Fruit fly (Drosophila melanogaster): Measurements from ENCODE around the gene Npc2b.

The Npc2b gene

dm6 chr3R:14088887-14089567 is at the start of gene Npc2b:
Npc2b (plus strand) TSS chr3R:14089517.
- no peak for TF ChIP-seq CG12605 (GFP tag; IDR thresholded peaks at IDR 0.05)
- no peak for TF ChIP-seq CG32121 (GFP tag; IDR thresholded peaks at IDR 0.05)
- peak; percentile 60 for TF ChIP-seq CG8301 (tag; optimal IDR thresholded peaks at IDR 0.05)
- TF ChIP-seq Pif1A (GFP tag; optimal IDR thresholded peaks at IDR 0.05), result peak; percentile 34
- TF ChIP-seq gl (tag; optimal IDR thresholded peaks at IDR 0.05), result no peak
- peak; percentile 15 for TF ChIP-seq Snoo (tag; optimal IDR thresholded peaks at IDR 0.05)
- peak; percentile 24 for TF ChIP-seq CG34367 (tag; optimal IDR thresholded peaks at IDR 0.05)
- no peak for TF ChIP-seq EcR (GFP tag; optimal IDR thresholded peaks at IDR 0.05)
- TF ChIP-seq CG17806 (tag; optimal IDR thresholded peaks at IDR 0.05), result peak; percentile 52
- peak; percentile 75 for TF ChIP-seq D1 (tag; optimal IDR thresholded peaks at IDR 0.05)
- no peak for TF ChIP-seq CG15710 (tag; optimal IDR thresholded peaks at IDR 0.05)
- peak; percentile 40 for TF ChIP-seq CG8159 (tag; optimal IDR thresholded peaks at IDR 0.05)
- no peak for TF ChIP-seq rn (GFP tag; IDR thresholded peaks at IDR 0.05)
- TF ChIP-seq CG4496 (GFP tag; IDR thresholded peaks at IDR 0.05), result no peak
- TF ChIP-seq CG14655 (GFP tag; optimal IDR thresholded peaks at IDR 0.05), result peak; percentile 36
- TF ChIP-seq CG13204 (GFP tag; optimal IDR thresholded peaks at IDR 0.05), result no peak
- peak; percentile 22 for TF ChIP-seq CG9948 (tag; optimal IDR thresholded peaks at IDR 0.05)
- no peak for TF ChIP-seq CG10348 (GFP tag; IDR thresholded peaks at IDR 0.05)
- peak; percentile 30 for TF ChIP-seq Pif1B (GFP tag; optimal IDR thresholded peaks at IDR 0.05)

- TF ChIP-seq CG8159 (tag; optimal IDR thresholded peaks at IDR 0.05) (no peak), Pif1B (GFP tag; optimal IDR thresholded peaks at IDR 0.05) (no peak), CG15710 (tag; optimal IDR thresholded peaks at IDR 0.05) (peak; percentile 6), Snoo (tag; optimal IDR thresholded peaks at IDR 0.05) (no peak), fd96Ca (GFP tag; IDR thresholded peaks at IDR 0.05) (no peak), EcR (GFP tag; optimal IDR thresholded peaks at IDR 0.05) (no peak), CG13204 (GFP tag; optimal IDR thresholded peaks at IDR 0.05) (no peak), CG8301 (tag; optimal IDR thresholded peaks at IDR 0.05) (no peak)
Observed at dm6 chr3R:14041036-14041435, 48.3 kb upstream of the Npc2b start.

- no peak for TF ChIP-seq gl (tag; optimal IDR thresholded peaks at IDR 0.05)
- TF ChIP-seq rn (GFP tag; IDR thresholded peaks at IDR 0.05), result no peak
Observed at dm6 chr3R:14041647-14042046, 47.7 kb upstream of the Npc2b start.

dm6 chr3R:14044361-14044860 is 44.9 kb upstream of the Npc2b start:
- TF ChIP-seq CG10348 (GFP tag; IDR thresholded peaks at IDR 0.05) (no peak), rn (GFP tag; IDR thresholded peaks at IDR 0.05) (no peak), Pif1A (GFP tag; optimal IDR thresholded peaks at IDR 0.05) (no peak), CG12605 (GFP tag; IDR thresholded peaks at IDR 0.05) (no peak), gl (tag; optimal IDR thresholded peaks at IDR 0.05) (no peak), fd96Ca (GFP tag; IDR thresholded peaks at IDR 0.05) (no peak), CG8159 (tag; optimal IDR thresholded peaks at IDR 0.05) (no peak), CG15710 (tag; optimal IDR thresholded peaks at IDR 0.05) (no peak), Snoo (tag; optimal IDR thresholded peaks at IDR 0.05) (no peak), CG17806 (tag; optimal IDR thresholded peaks at IDR 0.05) (no peak), CG9948 (tag; optimal IDR thresholded peaks at IDR 0.05) (no peak), CG32121 (GFP tag; IDR thresholded peaks at IDR 0.05) (no peak), CG8301 (tag; optimal IDR thresholded peaks at IDR 0.05) (no peak), CG14655 (GFP tag; optimal IDR thresholded peaks at IDR 0.05) (no peak), EcR (GFP tag; optimal IDR thresholded peaks at IDR 0.05) (no peak)

dm6 chr3R:14048702-14049142 is 40.6 kb upstream of the Npc2b start:
- peak; percentile 64 for TF ChIP-seq CG14655 (GFP tag; optimal IDR thresholded peaks at IDR 0.05)
- TF ChIP-seq CG15710 (tag; optimal IDR thresholded peaks at IDR 0.05), result peak; percentile 78
- no peak for TF ChIP-seq Ets98B (GFP tag; IDR thresholded peaks at IDR 0.05)
- no peak for TF ChIP-seq CG32121 (GFP tag; IDR thresholded peaks at IDR 0.05)
- no peak for TF ChIP-seq D1 (tag; optimal IDR thresholded peaks at IDR 0.05)
- TF ChIP-seq Pif1A (GFP tag; optimal IDR thresholded peaks at IDR 0.05), result no peak
- TF ChIP-seq EcR (GFP tag; optimal IDR thresholded peaks at IDR 0.05), result peak; percentile 69
- peak; percentile 57 for TF ChIP-seq CG17806 (tag; optimal IDR thresholded peaks at IDR 0.05)
- TF ChIP-seq fd96Ca (GFP tag; IDR thresholded peaks at IDR 0.05), result no peak
- TF ChIP-seq CG10348 (GFP tag; IDR thresholded peaks at IDR 0.05), result no peak
- TF ChIP-seq CG12605 (GFP tag; IDR thresholded peaks at IDR 0.05), result no peak
- no peak for TF ChIP-seq CG13204 (GFP tag; optimal IDR thresholded peaks at IDR 0.05)
- peak; percentile 72 for TF ChIP-seq CG9948 (tag; optimal IDR thresholded peaks at IDR 0.05)
- peak; percentile 65 for TF ChIP-seq Snoo (tag; optimal IDR thresholded peaks at IDR 0.05)
- no peak for TF ChIP-seq rn (GFP tag; IDR thresholded peaks at IDR 0.05)
- TF ChIP-seq CG4496 (GFP tag; IDR thresholded peaks at IDR 0.05), result 0 out of 3 replicates have a peak, but pooled peaks have one; percentile 44
- peak; percentile 42 for TF ChIP-seq CG8301 (tag; optimal IDR thresholded peaks at IDR 0.05)
- peak; percentile 83 for TF ChIP-seq CG8159 (tag; optimal IDR thresholded peaks at IDR 0.05)
- TF ChIP-seq CG34367 (tag; optimal IDR thresholded peaks at IDR 0.05), result peak; percentile 59
- TF ChIP-seq gl (tag; optimal IDR thresholded peaks at IDR 0.05), result no peak
- peak; percentile 13 for TF ChIP-seq Pif1B (GFP tag; optimal IDR thresholded peaks at IDR 0.05)

- TF ChIP-seq Ets98B (GFP tag; IDR thresholded peaks at IDR 0.05) (no peak), CG4496 (GFP tag; IDR thresholded peaks at IDR 0.05) (peak; percentile 32; the same call in 1 of the 3 replicates), CG12605 (GFP tag; IDR thresholded peaks at IDR 0.05) (peak; percentile 75)
Observed at dm6 chr3R:14050556-14051170, 38.7 kb upstream of the Npc2b start.
